2 fruit fly cellular contexts compared by ENCODE assay signal in the genomic region with DNA sequence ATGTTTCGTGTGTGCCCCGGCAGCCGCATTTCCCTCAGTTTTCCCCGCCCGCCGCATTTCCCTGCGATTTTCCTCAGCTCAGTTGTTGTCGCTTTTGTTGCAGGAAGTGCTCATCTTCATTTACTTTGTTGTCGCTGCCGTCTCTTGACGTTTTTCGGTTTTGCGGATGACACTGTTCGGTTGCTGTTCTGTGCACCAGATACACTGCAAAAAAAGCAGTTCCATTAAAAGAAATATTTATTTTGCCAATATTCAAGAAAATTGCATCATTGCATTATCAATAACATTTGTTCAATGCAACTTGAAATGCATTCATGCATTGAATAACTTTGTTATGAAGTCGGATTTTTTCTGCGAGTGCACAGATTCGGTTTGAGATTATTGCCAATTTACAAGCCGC.
A peak's percentile ranks its signal among the peaks of the same experiment; 100 is the strongest.
TF ChIP-seq lines count a peak whose summit lies in the region.

No protein-coding gene starts in this region.

TF ChIP-seq in whole organism, embryonic, 481 proteins besides CTCF, POLR2A, EP300 and RAD21 (continued from another document and continues in another):
- TF ChIP-seq CG18764 (GFP tag; optimal IDR thresholded peaks at IDR 0.05; lab: Kevin White, UChicago) (peak; percentile 15), Oli (tag; optimal IDR thresholded peaks at IDR 0.05; lab: Kevin White, UChicago) (peak; percentile 59), Dek (tag; optimal IDR thresholded peaks at IDR 0.05; lab: Kevin White, UChicago) (no peak), ttk (GFP tag; IDR thresholded peaks at IDR 0.05; lab: Robert Waterston, UW) (0 out of 2 replicates have a peak, but pooled peaks have one; percentile 31), ken (GFP tag; IDR thresholded peaks at IDR 0.05; lab: Robert Waterston, UW) (peak; percentile 40; the same call in 1 of the 3 replicates), CG9437 (GFP tag; optimal IDR thresholded peaks at IDR 0.05; lab: Kevin White, UChicago) (peak; percentile 18), CG7839 (tag; optimal IDR thresholded peaks at IDR 0.05; lab: Kevin White, UChicago) (peak; percentile 49), Poxn (GFP tag; IDR thresholded peaks at IDR 0.05; lab: Robert Waterston, UW) (no peak), Sox100B (GFP tag; optimal IDR thresholded peaks at IDR 0.05; lab: Kevin White, UChicago) (peak; percentile 34), scrt (GFP tag; optimal IDR thresholded peaks at IDR 0.05; lab: Kevin White, UChicago) (no peak), CG6791 (GFP tag; IDR thresholded peaks at IDR 0.05; lab: Robert Waterston, UW; ENCODE audit: partially characterized antibody) (no peak), CG11093 (GFP tag; IDR thresholded peaks at IDR 0.05; lab: Robert Waterston, UW) (peak; percentile 42; the same call in 1 of the 3 replicates), Gug (GFP tag; IDR thresholded peaks at IDR 0.05; lab: Robert Waterston, UW) (peak; percentile 16; the same call in 2 of the 4 replicates), Hmr (GFP tag; optimal IDR thresholded peaks at IDR 0.05; lab: Kevin White, UChicago) (no peak), gsb-n (tag; optimal IDR thresholded peaks at IDR 0.05; lab: Kevin White, UChicago) (peak; percentile 57), dimm (GFP tag; IDR thresholded peaks at IDR 0.05; lab: Robert Waterston, UW) (0 out of 2 replicates have a peak, but pooled peaks have one; percentile 4), Drgx (GFP tag; IDR thresholded peaks at IDR 0.05; lab: Robert Waterston, UW) (peak; percentile 89), lab (GFP tag; optimal IDR thresholded peaks at IDR 0.05; lab: Kevin White, UChicago) (peak; percentile 27), CG9932 (GFP tag; IDR thresholded peaks at IDR 0.05; lab: Robert Waterston, UW) (no peak), twi (tag; optimal IDR thresholded peaks at IDR 0.05; lab: Kevin White, UChicago) (no peak), Tbp (GFP tag; optimal IDR thresholded peaks at IDR 0.05; lab: Kevin White, UChicago) (no peak), Trl (optimal IDR thresholded peaks at IDR 0.05; lab: Kevin White, UChicago) (no peak), Trl (GFP tag; optimal IDR thresholded peaks at IDR 0.05; lab: Kevin White, UChicago) (no peak), CG12391 (tag; optimal IDR thresholded peaks at IDR 0.05; lab: Kevin White, UChicago) (peak; percentile 64), fd3F (GFP tag; optimal IDR thresholded peaks at IDR 0.05; lab: Kevin White, UChicago) (no peak), CkIIα-i1 (GFP tag; IDR thresholded peaks at IDR 0.05; lab: Robert Waterston, UW) (no peak), vfl (GFP tag; optimal IDR thresholded peaks at IDR 0.05; lab: Kevin White, UChicago) (no peak), CG16815 (GFP tag; optimal IDR thresholded peaks at IDR 0.05; lab: Kevin White, UChicago) (peak; percentile 15), fu2 (GFP tag; optimal IDR thresholded peaks at IDR 0.05; lab: Kevin White, UChicago) (no peak), chinmo (GFP tag; IDR thresholded peaks at IDR 0.05; lab: Robert Waterston, UW; ENCODE audit: partially characterized antibody) (no peak), pzg (GFP tag; optimal IDR thresholded peaks at IDR 0.05; lab: Kevin White, UChicago) (no peak), CG8924 (tag; optimal IDR thresholded peaks at IDR 0.05; lab: Kevin White, UChicago) (peak; percentile 52), CG10959 (GFP tag; IDR thresholded peaks at IDR 0.05; lab: Robert Waterston, UW) (peak; percentile 62), Hr39 (optimal IDR thresholded peaks at IDR 0.05; lab: Kevin White, UChicago) (no peak), seq (GFP tag; IDR thresholded peaks at IDR 0.05; lab: Robert Waterston, UW) (no peak), Sry-δ (GFP tag; optimal IDR thresholded peaks at IDR 0.05; lab: Kevin White, UChicago) (peak; percentile 9), nmo (GFP tag; optimal IDR thresholded peaks at IDR 0.05; lab: Kevin White, UChicago) (peak; percentile 48), Atf6 (GFP tag; IDR thresholded peaks at IDR 0.05; lab: Robert Waterston, UW) (no peak), CG10462 (GFP tag; optimal IDR thresholded peaks at IDR 0.05; lab: Kevin White, UChicago) (no peak), zfh2 (GFP tag; optimal IDR thresholded peaks at IDR 0.05; lab: Kevin White, UChicago) (no peak), Dip2 (GFP tag; IDR thresholded peaks at IDR 0.05; lab: Robert Waterston, UW) (no peak), PHDP (tag; optimal IDR thresholded peaks at IDR 0.05; lab: Kevin White, UChicago) (peak; percentile 23), Oaz (GFP tag; IDR thresholded peaks at IDR 0.05; lab: Robert Waterston, UW) (no peak), jing (GFP tag; optimal IDR thresholded peaks at IDR 0.05; lab: Kevin White, UChicago) (peak; percentile 41), CG6272 (GFP tag; IDR thresholded peaks at IDR 0.05; lab: Robert Waterston, UW) (peak; percentile 61), dysf (GFP tag; IDR thresholded peaks at IDR 0.05; lab: Robert Waterston, UW) (0 out of 3 replicates have a peak, but pooled peaks have one; percentile 38), E2f1 (GFP tag; IDR thresholded peaks at IDR 0.05; lab: Robert Waterston, UW) (peak; percentile 41; the same call in 1 of the 2 replicates), CG9797 (GFP tag; optimal IDR thresholded peaks at IDR 0.05; lab: Kevin White, UChicago) (no peak), Lpt (GFP tag; optimal IDR thresholded peaks at IDR 0.05; lab: Kevin White, UChicago) (no peak), CG7963 (GFP tag; IDR thresholded peaks at IDR 0.05; lab: Robert Waterston, UW; ENCODE audit: partially characterized antibody) (no peak), sc (optimal IDR thresholded peaks at IDR 0.05; lab: Kevin White, UChicago) (no peak), sc (GFP tag; optimal IDR thresholded peaks at IDR 0.05; lab: Kevin White, UChicago) (peak; percentile 0), CG13424 (tag; optimal IDR thresholded peaks at IDR 0.05; lab: Kevin White, UChicago) (peak; percentile 19), cato (GFP tag; optimal IDR thresholded peaks at IDR 0.05; lab: Kevin White, UChicago; ENCODE audit: borderline replicate concordance) (no peak), Hsf (GFP tag; optimal IDR thresholded peaks at IDR 0.05; lab: Kevin White, UChicago) (peak; percentile 63), hbn (GFP tag; IDR thresholded peaks at IDR 0.05; lab: Robert Waterston, UW; ENCODE audit: partially characterized antibody) (no peak), corto (GFP tag; optimal IDR thresholded peaks at IDR 0.05; lab: Kevin White, UChicago) (no peak), CG10654 (GFP tag; optimal IDR thresholded peaks at IDR 0.05; lab: Kevin White, UChicago) (peak; percentile 10), CG6683 (GFP tag; optimal IDR thresholded peaks at IDR 0.05; lab: Kevin White, UChicago) (no peak), H2.0 (GFP tag; IDR thresholded peaks at IDR 0.05; lab: Robert Waterston, UW) (no peak), CG10565 (GFP tag; optimal IDR thresholded peaks at IDR 0.05; lab: Kevin White, UChicago) (no peak), lola (GFP tag; optimal IDR thresholded peaks at IDR 0.05; lab: Kevin White, UChicago) (peak in 1 of 3 experiments; percentile 62), CG7928 (GFP tag; optimal IDR thresholded peaks at IDR 0.05; lab: Kevin White, UChicago) (no peak)

TF ChIP-seq in whole organism, prepupa, 60 proteins besides CTCF, POLR2A, EP300 and RAD21 (continued from another document):
- TF ChIP-seq CG31627 (GFP tag; optimal IDR thresholded peaks at IDR 0.05; lab: Kevin White, UChicago) (peak; percentile 72), esn (GFP tag; optimal IDR thresholded peaks at IDR 0.05; lab: Kevin White, UChicago) (peak; percentile 66), CG4318 (GFP tag; optimal IDR thresholded peaks at IDR 0.05; lab: Kevin White, UChicago) (peak; percentile 77), CG10631 (GFP tag; optimal IDR thresholded peaks at IDR 0.05; lab: Kevin White, UChicago) (peak; percentile 84), Ets21C (GFP tag; optimal IDR thresholded peaks at IDR 0.05; lab: Kevin White, UChicago) (peak; percentile 50), eg (GFP tag; IDR thresholded peaks at IDR 0.05; lab: Robert Waterston, UW) (peak; percentile 93), Sox15 (GFP tag; optimal IDR thresholded peaks at IDR 0.05; lab: Kevin White, UChicago) (peak; percentile 53), Met (GFP tag; optimal IDR thresholded peaks at IDR 0.05; lab: Kevin White, UChicago) (peak; percentile 63), svp (GFP tag; lab: Kevin White, UChicago) (peak; percentile 68), CG6792 (GFP tag; optimal IDR thresholded peaks at IDR 0.05; lab: Kevin White, UChicago) (peak; percentile 69), CG6276 (GFP tag; optimal IDR thresholded peaks at IDR 0.05; lab: Kevin White, UChicago) (peak; percentile 81), cyc (GFP tag; optimal IDR thresholded peaks at IDR 0.05; lab: Kevin White, UChicago) (peak; percentile 73), CG3032 (tag; optimal IDR thresholded peaks at IDR 0.05; lab: Kevin White, UChicago) (peak; percentile 64), vri (GFP tag; optimal IDR thresholded peaks at IDR 0.05; lab: Kevin White, UChicago) (no peak), pdm3 (GFP tag; optimal IDR thresholded peaks at IDR 0.05; lab: Kevin White, UChicago) (peak; percentile 87), CG8119 (GFP tag; IDR thresholded peaks at IDR 0.05; lab: Robert Waterston, UW) (peak; percentile 89), CG6808 (GFP tag; optimal IDR thresholded peaks at IDR 0.05; lab: Kevin White, UChicago) (peak; percentile 56), dsx (GFP tag; optimal IDR thresholded peaks at IDR 0.05; lab: Kevin White, UChicago; ENCODE audit: poor library complexity, severe bottlenecking) (peak; percentile 66), Gug (GFP tag; IDR thresholded peaks at IDR 0.05; lab: Robert Waterston, UW) (peak; percentile 88), lz (GFP tag; optimal IDR thresholded peaks at IDR 0.05; lab: Kevin White, UChicago) (peak; percentile 65), OdsH (GFP tag; optimal IDR thresholded peaks at IDR 0.05; lab: Kevin White, UChicago) (peak; percentile 81), Hr39 (GFP tag; optimal IDR thresholded peaks at IDR 0.05; lab: Kevin White, UChicago) (peak; percentile 71), spab (GFP tag; optimal IDR thresholded peaks at IDR 0.05; lab: Kevin White, UChicago) (peak; percentile 59), CG15336 (GFP tag; IDR thresholded peaks at IDR 0.05; lab: Robert Waterston, UW) (peak; percentile 87), CG11902 (GFP tag; optimal IDR thresholded peaks at IDR 0.05; lab: Kevin White, UChicago) (peak; percentile 52), CG8319 (GFP tag; optimal IDR thresholded peaks at IDR 0.05; lab: Kevin White, UChicago) (peak; percentile 57), CG7368 (GFP tag; optimal IDR thresholded peaks at IDR 0.05; lab: Kevin White, UChicago) (peak; percentile 71), CG6163 (GFP tag; IDR thresholded peaks at IDR 0.05; lab: Robert Waterston, UW) (peak; percentile 92), fd85E (GFP tag; optimal IDR thresholded peaks at IDR 0.05; lab: Kevin White, UChicago) (peak; percentile 4), CG34406 (GFP tag; optimal IDR thresholded peaks at IDR 0.05; lab: Kevin White, UChicago) (peak; percentile 61), CG1621 (tag; optimal IDR thresholded peaks at IDR 0.05; lab: Kevin White, UChicago) (peak; percentile 74), Smox (GFP tag; optimal IDR thresholded peaks at IDR 0.05; lab: Kevin White, UChicago) (peak; percentile 56), salr (GFP tag; optimal IDR thresholded peaks at IDR 0.05; lab: Kevin White, UChicago) (peak; percentile 66 to 82), Lpt (GFP tag; optimal IDR thresholded peaks at IDR 0.05; lab: Kevin White, UChicago) (peak; percentile 87), fd59A (GFP tag; optimal IDR thresholded peaks at IDR 0.05; lab: Kevin White, UChicago) (peak; percentile 61), Blimp-1 (GFP tag; optimal IDR thresholded peaks at IDR 0.05; lab: Kevin White, UChicago) (no peak), CG6854 (GFP tag; optimal IDR thresholded peaks at IDR 0.05; lab: Kevin White, UChicago) (no peak), achi (GFP tag; optimal IDR thresholded peaks at IDR 0.05; lab: Kevin White, UChicago) (peak; percentile 78)
